Fruit fly (Drosophila melanogaster) whole organism, wandering third instar larva: ENCODE data around the gene Muc26B.

Experiments
- Abd-B ChIP-seq: fragments of >200 bp; optimal IDR thresholded peaks from 2 replicates; lab custom pipeline; 2017; ENCODE audit warnings: missing biosample characterization, missing genetic modification characterization
- CG32264 ChIP-seq: fragments of 200-800 bp; sonication (Bioruptor generic); optimal IDR thresholded peaks from 2 replicates; lab custom pipeline; 2016; ENCODE audit warnings: missing biosample characterization, missing genetic modification characterization
- CG9705 ChIP-seq: fragments of 200-800 bp; sonication (Bioruptor generic); optimal IDR thresholded peaks from 2 replicates; lab custom pipeline; 2018; ENCODE audit warnings: missing biosample characterization, mild to moderate bottlenecking, missing genetic modification characterization
- Dfd ChIP-seq: fragments of >200 bp; optimal IDR thresholded peaks from 2 replicates; lab custom pipeline; 2017; ENCODE audit warnings: missing biosample characterization, missing genetic modification characterization
- Dif ChIP-seq: fragments of 200-275, 200-300 bp; sonication (Bioruptor generic); optimal IDR thresholded peaks from 2 replicates; lab custom pipeline; 2018; ENCODE audit warnings: missing biosample characterization, missing genetic modification characterization; ENCODE audit not compliant: partially characterized antibody
- GATAd ChIP-seq: sonication (Bioruptor generic); optimal IDR thresholded peaks from 2 replicates; lab custom pipeline; 2016; ENCODE audit warnings: missing biosample characterization, missing genetic modification characterization
- HLH106 ChIP-seq: fragments of 200-800 bp; optimal IDR thresholded peaks from 3 replicates; lab custom pipeline; 2019; ENCODE audit warnings: missing biosample characterization, mild to moderate bottlenecking, missing genetic modification characterization, moderate library complexity
- Hnf4 ChIP-seq: fragments of 200-800 bp; sonication (Bioruptor generic); optimal IDR thresholded peaks from 2 replicates; lab custom pipeline; 2016; ENCODE audit warnings: missing biosample characterization, mild to moderate bottlenecking, missing genetic modification characterization
- Jra ChIP-seq: sonication (Bioruptor generic); optimal IDR thresholded peaks from 2 replicates; lab custom pipeline; 2016; ENCODE audit warnings: missing biosample characterization, missing genetic modification characterization
- N ChIP-seq: fragments of >200 bp; optimal IDR thresholded peaks from 2 replicates; lab custom pipeline; 2018; ENCODE audit warnings: missing biosample characterization, missing external identifiers, missing genetic modification characterization
- OdsH ChIP-seq: fragments of 200-800 bp; sonication (Bioruptor generic); optimal IDR thresholded peaks from 2 replicates; lab custom pipeline; 2016; ENCODE audit warnings: missing biosample characterization, mild to moderate bottlenecking, missing genetic modification characterization
- Rel ChIP-seq, 2 experiments: fragments of 200-800 bp; sonication (Bioruptor generic) in 1 of 2; optimal IDR thresholded peaks; 2 replicates in 1 of 2; 3 replicates in 1 of 2; lab custom pipeline; 2016 to 2019; ENCODE audit warnings: mild to moderate bottlenecking in 2 of 2, missing biosample characterization in 2 of 2, missing genetic modification characterization in 2 of 2, moderate library complexity in 1 of 2
- Vsx2 ChIP-seq: fragments of 200-300, 225-300 bp; sonication (Bioruptor generic); optimal IDR thresholded peaks from 2 replicates; lab custom pipeline; 2018; ENCODE audit warnings: missing biosample characterization, missing genetic modification characterization; ENCODE audit not compliant: partially characterized antibody
- br ChIP-seq: fragments of 200-800 bp; sonication (Bioruptor generic); optimal IDR thresholded peaks from 2 replicates; lab custom pipeline; 2016; ENCODE audit warnings: missing biosample characterization, missing genetic modification characterization
- dl ChIP-seq, 2 experiments: fragments of 175-275, 200-275 bp in 1 of 2; fragments of 200-275 bp in 1 of 2; sonication (Bioruptor generic); optimal IDR thresholded peaks; lab custom pipeline; 2018; ENCODE audit warnings: mild to moderate bottlenecking in 2 of 2, missing biosample characterization in 2 of 2, missing genetic modification characterization in 2 of 2, moderate library complexity in 2 of 2; ENCODE audit not compliant: partially characterized antibody in 2 of 2, insufficient read depth in 1 of 2
- dmrt93B ChIP-seq: fragments of 200-800 bp; sonication (Bioruptor generic); optimal IDR thresholded peaks from 2 replicates; lab custom pipeline; 2018; ENCODE audit warnings: missing biosample characterization, mild to moderate bottlenecking, missing genetic modification characterization
- dsf ChIP-seq: sonication (Bioruptor generic); optimal IDR thresholded peaks from 2 replicates; lab custom pipeline; 2016; ENCODE audit warnings: missing biosample characterization, missing genetic modification characterization, borderline replicate concordance
- ey ChIP-seq: fragments of 200-800 bp; sonication (Bioruptor generic); optimal IDR thresholded peaks from 2 replicates; lab custom pipeline; 2016; ENCODE audit warnings: missing biosample characterization, missing genetic modification characterization
- foxo ChIP-seq, 2 experiments: fragments of 200-800 bp; sonication (Bioruptor generic); optimal IDR thresholded peaks; 2 replicates in 1 of 2; 3 replicates in 1 of 2; lab custom pipeline; 2016 to 2017; ENCODE audit warnings: missing biosample characterization in 2 of 2, missing genetic modification characterization in 2 of 2
- fru ChIP-seq: fragments of 200-800 bp; sonication (Bioruptor generic); optimal IDR thresholded peaks from 3 replicates; lab custom pipeline; 2016; ENCODE audit warnings: missing biosample characterization, mild to moderate bottlenecking, missing genetic modification characterization
- jim ChIP-seq: fragments of 175-275, 200-325 bp; sonication (Bioruptor generic); optimal IDR thresholded peaks from 2 replicates; lab custom pipeline; 2016; ENCODE audit warnings: missing biosample characterization, mild to moderate bottlenecking, missing genetic modification characterization
- lola ChIP-seq: fragments of >200 bp; optimal IDR thresholded peaks from 2 replicates; lab custom pipeline; 2017; ENCODE audit warnings: missing biosample characterization, missing genetic modification characterization
- pan ChIP-seq: fragments of >200 bp; optimal IDR thresholded peaks from 2 replicates; lab custom pipeline; 2017
- psq ChIP-seq: fragments of 200-800 bp; sonication (Bioruptor generic); optimal IDR thresholded peaks from 3 replicates; lab custom pipeline; 2017; ENCODE audit warnings: missing biosample characterization, mild to moderate bottlenecking, missing genetic modification characterization, moderate library complexity
- rgr ChIP-seq: fragments of 200-800 bp; sonication (Bioruptor generic); optimal IDR thresholded peaks from 3 replicates; lab custom pipeline; 2016; ENCODE audit warnings: missing biosample characterization, mild to moderate bottlenecking, missing genetic modification characterization
- sage ChIP-seq: fragments of 200-800 bp; sonication (Bioruptor generic); optimal IDR thresholded peaks from 2 replicates; lab custom pipeline; 2016; ENCODE audit warnings: missing biosample characterization, mild to moderate bottlenecking, missing genetic modification characterization
- sv ChIP-seq: fragments of 200-800 bp; sonication (Bioruptor generic); optimal IDR thresholded peaks from 3 replicates; lab custom pipeline; 2016; ENCODE audit warnings: missing biosample characterization, missing genetic modification characterization
- tai ChIP-seq: sonication (Bioruptor generic); optimal IDR thresholded peaks from 2 replicates; lab custom pipeline; 2016; ENCODE audit warnings: missing biosample characterization, missing genetic modification characterization
- usp ChIP-seq: fragments of >200 bp; optimal IDR thresholded peaks from 2 replicates; lab custom pipeline; 2017; ENCODE audit warnings: missing biosample characterization, missing genetic modification characterization
- woc ChIP-seq: sonication (Bioruptor generic); optimal IDR thresholded peaks from 2 replicates; lab custom pipeline; 2016; ENCODE audit warnings: missing biosample characterization, mild to moderate bottlenecking, missing genetic modification characterization

Muc26B gene

dm6 chr2L:6177141-6177540 lies 25.4 kb downstream of the Muc26B start:
- TF ChIP-seq ey (GFP tag; lab: Kevin White, UChicago) (no peak), br (GFP tag; lab: Kevin White, UChicago) (no peak), Rel (GFP tag; optimal IDR thresholded peaks at IDR 0.05; lab: Kevin White, UChicago) (no peak), Rel (tag; optimal IDR thresholded peaks at IDR 0.05; lab: Kevin White, UChicago) (no peak), HLH106 (no peak), N (no peak), foxo (GFP tag; optimal IDR thresholded peaks at IDR 0.05; lab: Kevin White, UChicago) (no peak), CG32264 (GFP tag; lab: Kevin White, UChicago) (no peak), psq (no peak)
- TF ChIP-seq, all 38 proteins: peak for 0

dm6 chr2L:6178118-6178739 lies 26.5 kb downstream of the Muc26B start:
- TF ChIP-seq dsf (GFP tag; lab: Kevin White, UChicago) (no peak), OdsH (no peak), br (GFP tag; lab: Kevin White, UChicago) (no peak), jim (GFP tag; lab: Kevin White, UChicago) (no peak), tai (GFP tag; lab: Kevin White, UChicago) (no peak), CG32264 (GFP tag; lab: Kevin White, UChicago) (no peak), rgr (GFP tag; lab: Kevin White, UChicago) (no peak), foxo (GFP tag; optimal IDR thresholded peaks at IDR 0.05; lab: Kevin White, UChicago) (no peak), GATAd (no peak), N (no peak), dmrt93B (GFP tag; lab: Kevin White, UChicago) (no peak), Abd-B (no peak), fru (GFP tag; lab: Kevin White, UChicago) (no peak), sage (GFP tag; lab: Kevin White, UChicago) (no peak), usp (GFP tag; lab: Kevin White, UChicago) (no peak), dl (GFP tag; optimal IDR thresholded peaks at IDR 0.05; lab: Kevin White, UChicago; ENCODE audit: insufficient read depth in 1 of 2, partially characterized antibody in 2 of 2) (no peak), CG9705 (no peak), Rel (GFP tag; optimal IDR thresholded peaks at IDR 0.05; lab: Kevin White, UChicago) (no peak), Rel (tag; optimal IDR thresholded peaks at IDR 0.05; lab: Kevin White, UChicago) (no peak), sv (no peak)

dm6 chr2L:6178740-6179633 lies 27.2 kb downstream of the Muc26B start, which contains the start of gene smal:
TSS of gene smal (plus strand) at chr2L:6179133.
- TF ChIP-seq sv (no peak), Vsx2 (GFP tag; lab: Kevin White, UChicago) (peak; percentile 34), Abd-B (no peak), OdsH (no peak), ey (GFP tag; lab: Kevin White, UChicago) (no peak), fru (GFP tag; lab: Kevin White, UChicago) (peak; percentile 44), lola (no peak), dmrt93B (GFP tag; lab: Kevin White, UChicago) (no peak), Dif (GFP tag; lab: Kevin White, UChicago) (peak; percentile 45), dl (GFP tag; optimal IDR thresholded peaks at IDR 0.05; lab: Kevin White, UChicago; ENCODE audit: insufficient read depth in 1 of 2, partially characterized antibody in 2 of 2) (peak in 1 of 2 experiments; percentile 37), jim (GFP tag; lab: Kevin White, UChicago) (no peak), psq (no peak), Hnf4 (no peak), usp (GFP tag; lab: Kevin White, UChicago) (no peak)
- TF ChIP-seq, all 38 proteins: peak for 4

DNA sequence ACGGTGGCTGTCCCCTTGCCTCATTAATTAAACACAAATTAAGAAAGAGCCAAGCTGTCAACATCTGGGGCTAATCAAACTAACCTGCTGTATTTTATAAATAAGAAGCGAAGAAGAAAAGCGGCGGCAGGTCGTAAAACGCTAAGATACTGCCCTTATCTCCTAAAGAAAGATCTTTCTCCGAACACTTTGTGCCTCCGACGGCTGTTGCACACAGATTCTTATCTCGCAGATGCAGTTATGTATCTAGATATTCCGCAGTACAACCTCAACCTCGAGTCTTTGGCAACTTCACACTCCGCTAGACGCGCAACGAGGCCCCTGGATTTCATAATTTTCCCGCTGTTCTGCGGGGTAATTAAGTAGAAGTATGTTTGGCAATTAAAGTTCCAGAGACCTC lies 28.2 kb downstream of the Muc26B start:
- TF ChIP-seq pan (lab: Kevin White, UChicago): no peak
- TF ChIP-seq usp (GFP tag; lab: Kevin White, UChicago): no peak
- TF ChIP-seq sage (GFP tag; lab: Kevin White, UChicago): no peak
- no peak for TF ChIP-seq foxo (GFP tag; optimal IDR thresholded peaks at IDR 0.05; lab: Kevin White, UChicago)
- no peak for TF ChIP-seq psq
- TF ChIP-seq Dif (GFP tag; lab: Kevin White, UChicago): no peak
- no peak for TF ChIP-seq HLH106
- TF ChIP-seq Abd-B: no peak
- TF ChIP-seq Dfd (GFP tag; lab: Kevin White, UChicago): no peak
- TF ChIP-seq tai (GFP tag; lab: Kevin White, UChicago): no peak
- no peak for TF ChIP-seq CG9705
- no peak for TF ChIP-seq GATAd
- no peak for TF ChIP-seq ey (GFP tag; lab: Kevin White, UChicago)
- no peak for TF ChIP-seq Jra (GFP tag; lab: Kevin White, UChicago)
- no peak for TF ChIP-seq woc (GFP tag; lab: Kevin White, UChicago)
- no peak for TF ChIP-seq Hnf4
- no peak for TF ChIP-seq N
- no peak for TF ChIP-seq Vsx2 (GFP tag; lab: Kevin White, UChicago)
